Worm (Caenorhabditis elegans): ENCODE data around the gene F56B3.11.

- TF ChIP-seq sox-4 (tag; optimal IDR thresholded peaks at IDR 0.05) (no peak), ets-4 (tag; optimal IDR thresholded peaks at IDR 0.05) (no peak), nfya-1 (tag; optimal IDR thresholded peaks at IDR 0.05) (no peak)
Observed at ce11 chrIV:804802-805201, 8.4 kb upstream of the F56B3.11 start, which contains the start of gene Y55F3BL.4.
